Worm (Caenorhabditis elegans): ENCODE data around the gene C24D10.2.

DNA sequence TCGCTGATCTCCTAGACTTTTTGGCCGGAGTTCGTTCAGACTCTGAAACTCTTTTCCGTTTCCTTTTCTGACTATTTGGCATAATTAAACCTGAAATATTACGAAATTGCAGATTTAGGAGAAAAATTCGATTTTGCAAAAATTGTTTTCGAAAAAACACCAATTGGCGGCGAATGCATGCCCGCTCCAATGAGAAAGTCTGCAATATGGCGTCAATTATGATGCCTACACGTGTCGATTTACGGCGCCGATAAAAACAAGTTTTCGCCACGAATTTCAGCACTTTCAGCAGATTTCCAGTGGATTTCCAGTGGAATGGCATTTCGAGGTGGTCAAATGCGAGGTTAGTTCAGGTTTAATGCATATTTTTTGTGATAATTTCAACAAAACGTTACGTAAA, 46.3 kb downstream of the C24D10.2 start, which contains the start of the genes Y59E9AL.36 and nbet-1:
- no peak for TF ChIP-seq T22C8.4 (GFP tag; IDR thresholded peaks at IDR 0.05)
- TF ChIP-seq flt-1 (GFP tag; IDR thresholded peaks at IDR 0.05), result no peak
- TF ChIP-seq tab-1 (GFP tag; IDR thresholded peaks at IDR 0.05), result no peak
- peak; percentile 39 for TF ChIP-seq cog-1 (tag; optimal IDR thresholded peaks at IDR 0.05)
- no peak for TF ChIP-seq ztf-29 (GFP tag; IDR thresholded peaks at IDR 0.05)
- no peak for TF ChIP-seq ztf-23 (GFP tag; IDR thresholded peaks at IDR 0.05)
- TF ChIP-seq ref-1 (GFP tag; conservative IDR thresholded peaks at IDR 0.05), result no peak
- no peak for TF ChIP-seq klf-2 (GFP tag; conservative IDR thresholded peaks at IDR 0.05)
- TF ChIP-seq med-1 (GFP tag; optimal IDR thresholded peaks at IDR 0.05; ENCODE audit: insufficient read depth), result no peak

Measured in whole organism, midembryonic.